Fruit fly (Drosophila melanogaster): ENCODE results near the gene REPTOR.

- TF ChIP-seq ken (GFP tag; IDR thresholded peaks at IDR 0.05) (no peak), pb (GFP tag; optimal IDR thresholded peaks at IDR 0.05) (no peak), sens (GFP tag) (no peak), NK7.1 (GFP tag; optimal IDR thresholded peaks at IDR 0.05) (no peak), Usf (GFP tag; optimal IDR thresholded peaks at IDR 0.05) (no peak), CG12769 (tag; optimal IDR thresholded peaks at IDR 0.05) (no peak), Fer3 (tag; optimal IDR thresholded peaks at IDR 0.05) (no peak), lilli (GFP tag; optimal IDR thresholded peaks at IDR 0.05) (no peak), Meics (GFP tag; optimal IDR thresholded peaks at IDR 0.05) (no peak), Sox100B (GFP tag; optimal IDR thresholded peaks at IDR 0.05) (no peak), amos (GFP tag; IDR thresholded peaks at IDR 0.05; ENCODE audit: partially characterized antibody) (no peak), pros (GFP tag; optimal IDR thresholded peaks at IDR 0.05) (no peak), CG3163 (GFP tag; optimal IDR thresholded peaks at IDR 0.05) (no peak), insv (GFP tag; optimal IDR thresholded peaks at IDR 0.05) (no peak)
Measured at dm6 chr3R:24575787-24576413, 6.8 kb downstream of the REPTOR start.
